Worm (Caenorhabditis elegans): ENCODE data around the gene F55A4.13.

DNA sequence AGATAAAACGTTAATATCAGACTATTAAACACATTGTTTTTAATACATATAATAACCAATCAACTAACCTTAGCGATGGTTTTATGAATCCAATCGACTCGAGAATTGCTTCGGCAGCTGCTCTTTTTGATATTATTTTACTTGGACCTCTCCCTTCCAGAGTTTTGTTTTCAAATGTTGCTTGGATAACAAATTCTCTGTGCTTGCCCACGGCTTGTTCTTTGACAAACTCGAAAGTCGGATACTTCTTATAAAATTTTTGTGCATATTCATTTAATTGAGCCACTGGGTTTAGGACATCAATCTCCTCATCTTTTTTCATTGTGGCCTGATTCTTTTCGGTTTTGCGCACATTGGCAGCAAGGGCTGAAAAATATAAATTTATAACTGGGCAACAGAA is 7.7 kb upstream of the F55A4.13 start, which contains the start of gene F55A4.3:
- TF ChIP-seq tag-97 (GFP tag; IDR thresholded peaks at IDR 0.05) (no peak), nhr-102 (tag; optimal IDR thresholded peaks at IDR 0.05) (no peak)

Data from whole organism, L4 larva.